Fruit fly (Drosophila melanogaster) whole organism, embryonic: ENCODE measurements around the gene ND-30.

Experiments used
- CG10366 ChIP-seq: fragments of 200-800 bp; sonication (Bioruptor generic); IDR thresholded peaks from 2 replicates; pipeline ENCODE4 v1.3.6; 2022; ENCODE audit warnings: missing biosample characterization, missing genetic modification characterization
- CG10654 ChIP-seq: fragments of 200-800 bp; sonication (Bioruptor generic); optimal IDR thresholded peaks from 2 replicates; lab custom pipeline; 2016; ENCODE audit warnings: missing biosample characterization, missing genetic modification characterization
- CG11723 ChIP-seq: fragments of 200-800 bp; sonication (Bioruptor generic); optimal IDR thresholded peaks from 2 replicates; lab custom pipeline; 2017; ENCODE audit warnings: missing biosample characterization, mild to moderate bottlenecking, missing genetic modification characterization
- CG14667 ChIP-seq: fragments of 200-800 bp; sonication (Bioruptor generic); IDR thresholded peaks from 2 replicates; pipeline ENCODE4 v1.3.6; 2022; ENCODE audit warnings: missing biosample characterization, missing genetic modification characterization
- CG17328 ChIP-seq: fragments of 200-800 bp; sonication (Bioruptor generic); IDR thresholded peaks from 2 replicates; pipeline ENCODE4 v1.3.6; 2022; ENCODE audit warnings: missing biosample characterization, missing genetic modification characterization
- CG17612 ChIP-seq: fragments of 200-800 bp; sonication (Bioruptor generic); IDR thresholded peaks from 2 replicates; pipeline ENCODE4 v1.3.6; 2022; ENCODE audit warnings: missing biosample characterization, missing genetic modification characterization
- CG18262 ChIP-seq: fragments of 200-800 bp; optimal IDR thresholded peaks from 3 replicates; lab custom pipeline; 2019; ENCODE audit warnings: missing biosample characterization, mild to moderate bottlenecking, missing genetic modification characterization, moderate library complexity
- CG18476 ChIP-seq: fragments of 200-800 bp; sonication (Bioruptor generic); optimal IDR thresholded peaks from 2 replicates; lab custom pipeline; 2016; ENCODE audit warnings: missing biosample characterization, mild to moderate bottlenecking, missing genetic modification characterization
- CG2202 ChIP-seq: fragments of 200-800 bp; sonication (Bioruptor generic); optimal IDR thresholded peaks from 2 replicates; lab custom pipeline; 2018; ENCODE audit warnings: missing biosample characterization, mild to moderate bottlenecking, missing genetic modification characterization
- CG32772 ChIP-seq: fragments of 200-800 bp; sonication (Bioruptor generic); IDR thresholded peaks from 2 replicates; pipeline ENCODE4 v1.3.6; 2022; ENCODE audit warnings: missing biosample characterization, missing genetic modification characterization
- CG33557 ChIP-seq: fragments of 200-800 bp; sonication (Bioruptor generic); optimal IDR thresholded peaks from 2 replicates; lab custom pipeline; 2019; ENCODE audit warnings: missing biosample characterization, mild to moderate bottlenecking, missing genetic modification characterization, moderate library complexity
- CG3847 ChIP-seq: fragments of 200-800 bp; sonication (Bioruptor generic); IDR thresholded peaks from 2 replicates; pipeline ENCODE4 v1.3.6; 2022; ENCODE audit warnings: missing biosample characterization, missing genetic modification characterization
- CG3995 ChIP-seq: fragments of 200-800 bp; sonication (Bioruptor generic); optimal IDR thresholded peaks from 3 replicates; lab custom pipeline; 2016; ENCODE audit warnings: missing biosample characterization, missing genetic modification characterization
- CG5245 ChIP-seq: fragments of 200-800 bp; sonication (Bioruptor generic); optimal IDR thresholded peaks from 3 replicates; lab custom pipeline; 2016; ENCODE audit warnings: missing biosample characterization, missing genetic modification characterization
- CG6654 ChIP-seq: fragments of 200-800 bp; sonication (Bioruptor generic); optimal IDR thresholded peaks from 2 replicates; lab custom pipeline; 2017; ENCODE audit warnings: missing biosample characterization, mild to moderate bottlenecking, missing genetic modification characterization
- CG6813 ChIP-seq: fragments of 200-800 bp; sonication (Bioruptor generic); optimal IDR thresholded peaks from 2 replicates; lab custom pipeline; 2017; ENCODE audit warnings: missing biosample characterization, missing genetic modification characterization, mild to moderate bottlenecking, moderate library complexity, missing genetic modification reagents
- CG7963 ChIP-seq: fragments of 200-800 bp; sonication (Bioruptor generic); IDR thresholded peaks from 3 replicates; pipeline ENCODE4 v1.3.6; 2022; ENCODE audit warnings: missing biosample characterization, missing genetic modification characterization; ENCODE audit not compliant: partially characterized antibody
- CG7987 ChIP-seq: fragments of 200-800 bp; sonication (Bioruptor generic); optimal IDR thresholded peaks from 2 replicates; lab custom pipeline; 2018; ENCODE audit warnings: missing biosample characterization, mild to moderate bottlenecking, missing genetic modification characterization, moderate library complexity
- CG8765 ChIP-seq: fragments of 200-800 bp; sonication (Bioruptor generic); IDR thresholded peaks from 2 replicates; pipeline ENCODE4 v1.3.6; 2022; ENCODE audit warnings: missing biosample characterization, missing genetic modification characterization
- D19A ChIP-seq: fragments of 200-800 bp; optimal IDR thresholded peaks from 3 replicates; lab custom pipeline; 2019; ENCODE audit warnings: missing biosample characterization, mild to moderate bottlenecking, missing genetic modification characterization, moderate library complexity
- Eip74EF ChIP-seq, 2 experiments: fragments of 200-800 bp in 1 of 2; fragments of >200 bp in 1 of 2; sonication (Bioruptor generic) in 1 of 2; optimal IDR thresholded peaks; 2 replicates each; lab custom pipeline; 2017 to 2019; ENCODE audit warnings: missing biosample characterization in 2 of 2, missing genetic modification characterization in 2 of 2, mild to moderate bottlenecking in 1 of 2, moderate library complexity in 1 of 2
- H15 ChIP-seq: fragments of 200-800 bp; sonication (Bioruptor generic); IDR thresholded peaks from 3 replicates; pipeline ENCODE4 v1.3.6; 2022; ENCODE audit warnings: missing biosample characterization, missing genetic modification characterization
- HLHmδ ChIP-seq: fragments of 200-800 bp; sonication (Bioruptor generic); optimal IDR thresholded peaks from 2 replicates; lab custom pipeline; 2018; ENCODE audit warnings: missing biosample characterization, mild to moderate bottlenecking, missing genetic modification characterization, moderate library complexity
- HmgD ChIP-seq: fragments of 200-800 bp; sonication (Bioruptor generic); optimal IDR thresholded peaks from 3 replicates; lab custom pipeline; 2016; ENCODE audit warnings: missing biosample characterization, missing genetic modification characterization
- Hr51 ChIP-seq, 2 experiments: fragments of 200-800 bp; sonication (Bioruptor generic); optimal IDR thresholded peaks; 2 replicates in 1 of 2; 3 replicates in 1 of 2; lab custom pipeline; 2016 to 2018; ENCODE audit warnings: missing biosample characterization in 2 of 2, missing genetic modification characterization in 2 of 2, mild to moderate bottlenecking in 1 of 2, moderate library complexity in 1 of 2
- Jarid2 ChIP-seq: fragments of 200-800 bp; sonication (Bioruptor generic); optimal IDR thresholded peaks from 3 replicates; lab custom pipeline; 2017; ENCODE audit warnings: mild to moderate bottlenecking, missing biosample characterization, missing genetic modification reagents, missing genetic modification characterization
- Med ChIP-seq: fragments of 200-800 bp; sonication (Bioruptor generic); peaks from one replicate; lab custom pipeline; 2016; ENCODE audit warnings: missing biosample characterization, missing genetic modification characterization, mild to moderate bottlenecking, inconsistent platforms, moderate library complexity
- Vsx1 ChIP-seq: fragments of 200-800 bp; sonication (Bioruptor generic); optimal IDR thresholded peaks from 2 replicates; lab custom pipeline; 2017; ENCODE audit warnings: missing biosample characterization, mild to moderate bottlenecking, missing genetic modification characterization, missing genetic modification reagents
- ara ChIP-seq: fragments of 200-800 bp; sonication (Bioruptor generic); IDR thresholded peaks from 2 replicates; pipeline ENCODE4 v1.3.6; 2022; ENCODE audit warnings: missing biosample characterization, missing genetic modification characterization
- ase ChIP-seq: fragments of 200-800 bp; sonication (Bioruptor generic); IDR thresholded peaks from 3 replicates; pipeline ENCODE4 v1.3.6; 2022; ENCODE audit warnings: missing biosample characterization, missing genetic modification characterization
- bcd ChIP-seq: fragments of 200-800 bp; sonication (Bioruptor generic); optimal IDR thresholded peaks from 2 replicates; lab custom pipeline; 2017; ENCODE audit warnings: missing biosample characterization, mild to moderate bottlenecking, missing genetic modification characterization
- bowl ChIP-seq: fragments of 200-800 bp; sonication (Bioruptor generic); IDR thresholded peaks from 2 replicates; pipeline ENCODE4 v1.3.6; 2022; ENCODE audit warnings: missing biosample characterization, missing genetic modification characterization
- chif ChIP-seq, 2 experiments: fragments of 200-800 bp; sonication (Bioruptor generic); optimal IDR thresholded peaks; 3 replicates each; lab custom pipeline; 2016; ENCODE audit warnings: missing biosample characterization in 2 of 2, missing genetic modification characterization in 2 of 2
- dmrt11E ChIP-seq: fragments of 200-800 bp; sonication (Bioruptor generic); optimal IDR thresholded peaks from 3 replicates; lab custom pipeline; 2018; ENCODE audit warnings: missing biosample characterization, mild to moderate bottlenecking, missing genetic modification characterization, moderate library complexity
- dmrt99B ChIP-seq: fragments of 200-800 bp; sonication (Bioruptor generic); optimal IDR thresholded peaks from 2 replicates; lab custom pipeline; 2018; ENCODE audit warnings: missing biosample characterization, mild to moderate bottlenecking, missing genetic modification characterization, moderate library complexity
- ems ChIP-seq: fragments of 200-800 bp; sonication (Bioruptor generic); optimal IDR thresholded peaks from 3 replicates; lab custom pipeline; 2016; ENCODE audit warnings: missing biosample characterization, missing genetic modification characterization
- ewg ChIP-seq: fragments of 200-800 bp; sonication (Bioruptor generic); optimal IDR thresholded peaks from 3 replicates; lab custom pipeline; 2017; ENCODE audit warnings: mild to moderate bottlenecking, missing biosample characterization, missing genetic modification reagents, missing genetic modification characterization
- fd96Cb ChIP-seq: fragments of 200-800 bp; sonication (Bioruptor generic); optimal IDR thresholded peaks from 2 replicates; lab custom pipeline; 2018; ENCODE audit warnings: missing biosample characterization, mild to moderate bottlenecking, missing genetic modification characterization, moderate library complexity
- grau ChIP-seq: fragments of 200-800 bp; optimal IDR thresholded peaks from 3 replicates; lab custom pipeline; 2019; ENCODE audit warnings: missing biosample characterization, mild to moderate bottlenecking, missing genetic modification characterization, moderate library complexity
- h ChIP-seq: fragments of >200 bp; optimal IDR thresholded peaks from 2 replicates; lab custom pipeline; 2017
- ken ChIP-seq: fragments of 200-800 bp; sonication (Bioruptor generic); IDR thresholded peaks from 3 replicates; pipeline ENCODE4 v1.3.6; 2022; ENCODE audit warnings: missing biosample characterization, missing genetic modification characterization
- org-1 ChIP-seq: fragments of 200-800 bp; sonication (Bioruptor generic); optimal IDR thresholded peaks from 2 replicates; lab custom pipeline; 2017; ENCODE audit warnings: missing biosample characterization, missing genetic modification characterization
- pan ChIP-seq, 4 experiments: fragments of >200 bp in 3 of 4; fragments of 200-800 bp in 1 of 4; sonication (Bioruptor generic) in 1 of 4; optimal IDR thresholded peaks in 3 of 4; IDR thresholded peaks in 1 of 4; 2 replicates each; pipeline versions ENCODE4 v1.3.6 to Lab custom; 2017 to 2022; ENCODE audit warnings: missing biosample characterization in 2 of 4, missing genetic modification characterization in 2 of 4, mixed read lengths in 1 of 4
- ranshi ChIP-seq: fragments of 200-800 bp; sonication (Bioruptor generic); IDR thresholded peaks from 2 replicates; pipeline ENCODE4 v1.3.6; 2022; ENCODE audit warnings: missing biosample characterization, missing genetic modification characterization
- sim ChIP-seq: fragments of 200-800 bp; sonication (Bioruptor generic); IDR thresholded peaks from 2 replicates; pipeline ENCODE4 v1.3.6; 2022; ENCODE audit warnings: missing biosample characterization, missing genetic modification characterization
- ssp ChIP-seq: fragments of 200-800 bp; sonication (Bioruptor generic); IDR thresholded peaks from 2 replicates; pipeline ENCODE4 v1.3.6; 2022; ENCODE audit warnings: missing biosample characterization, missing genetic modification characterization
- sug ChIP-seq: fragments of 200-800 bp; optimal IDR thresholded peaks from 2 replicates; lab custom pipeline; 2019; ENCODE audit warnings: missing biosample characterization, mild to moderate bottlenecking, missing genetic modification characterization, moderate library complexity
- tup ChIP-seq: fragments of 200-800 bp; sonication (Bioruptor generic); optimal IDR thresholded peaks from 2 replicates; lab custom pipeline; 2016; ENCODE audit warnings: missing biosample characterization, mild to moderate bottlenecking, missing genetic modification characterization, moderate library complexity
- z ChIP-seq: fragments of 200-800 bp; sonication (Bioruptor generic); IDR thresholded peaks from 3 replicates; pipeline ENCODE4 v1.3.6; 2022; ENCODE audit warnings: missing biosample characterization, missing genetic modification characterization
- zen2 ChIP-seq: fragments of 200-800 bp; sonication (Bioruptor generic); IDR thresholded peaks from 3 replicates; pipeline ENCODE4 v1.3.6; 2022; ENCODE audit warnings: missing biosample characterization, missing genetic modification characterization; ENCODE audit not compliant: partially characterized antibody
- zfh1 ChIP-seq: fragments of 200-800 bp; sonication (Bioruptor generic); IDR thresholded peaks from 3 replicates; pipeline ENCODE4 v1.3.6; 2022; ENCODE audit warnings: missing biosample characterization, missing genetic modification characterization

Gene ND-30

DNA sequence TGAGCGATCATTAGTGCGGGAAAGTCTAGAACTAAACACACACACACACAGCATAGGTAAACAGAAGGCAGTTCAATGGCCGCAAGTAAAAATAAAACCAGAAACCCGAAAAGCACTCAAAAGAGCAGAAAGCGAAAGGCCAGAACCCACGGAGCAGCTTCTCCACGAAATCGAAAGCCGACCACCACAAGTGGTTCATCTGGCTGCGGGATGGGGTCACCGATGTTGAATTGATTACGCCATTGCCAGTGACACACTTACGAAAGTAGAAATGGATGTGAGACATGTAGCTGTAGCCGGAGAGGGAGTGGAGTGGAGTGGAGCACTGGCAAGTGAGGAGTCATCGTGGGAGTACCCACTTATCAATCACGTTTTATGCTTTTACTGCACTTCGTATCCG is 18.0 kb downstream of the ND-30 start (continued):
- TF ChIP-seq H15 (GFP tag; lab: Robert Waterston, UW) (no peak), zfh1 (peak; percentile 9; the same call in 1 of the 3 replicates), CG10654 (GFP tag; lab: Kevin White, UChicago) (no peak), ranshi (GFP tag; lab: Robert Waterston, UW) (no peak), ems (GFP tag; lab: Kevin White, UChicago) (no peak), grau (no peak), CG6813 (GFP tag; lab: Kevin White, UChicago) (no peak), ssp (GFP tag; lab: Robert Waterston, UW) (no peak), D19A (tag; lab: Kevin White, UChicago) (no peak), org-1 (GFP tag; lab: Kevin White, UChicago) (no peak), zen2 (GFP tag; lab: Robert Waterston, UW) (no peak), CG32772 (no peak), z (peak; percentile 76), CG11723 (GFP tag; lab: Kevin White, UChicago) (no peak), dmrt11E (peak; percentile 1), CG5245 (GFP tag; lab: Kevin White, UChicago) (no peak), CG3847 (0 out of 2 replicates have a peak, but pooled peaks have one; percentile 10), fd96Cb (no peak), CG14667 (no peak), CG2202 (peak; percentile 43), tup (no peak), sug (tag; lab: Kevin White, UChicago) (no peak), Hr51 (GFP tag; optimal IDR thresholded peaks at IDR 0.05; lab: Kevin White, UChicago) (no peak), CG8765 (GFP tag; lab: Robert Waterston, UW) (no peak), CG18262 (peak; percentile 42), ara (GFP tag; lab: Robert Waterston, UW) (0 out of 2 replicates have a peak, but pooled peaks have one; percentile 44), Vsx1 (no peak), CG7987 (GFP tag; lab: Kevin White, UChicago) (no peak), h (no peak), CG3995 (GFP tag; lab: Kevin White, UChicago) (no peak), bcd (no peak), CG6654 (GFP tag; lab: Kevin White, UChicago) (no peak), ewg (GFP tag; lab: Kevin White, UChicago) (no peak), CG10366 (GFP tag; lab: Robert Waterston, UW) (no peak), pan (optimal IDR thresholded peaks at IDR 0.05; lab: Kevin White, UChicago) (no peak), pan (GFP tag; optimal IDR thresholded peaks at IDR 0.05 in 1 of 2, IDR thresholded peaks at IDR 0.05 in 1 of 2) (no peak), HLHmδ (GFP tag; lab: Kevin White, UChicago) (peak; percentile 93), HmgD (GFP tag; lab: Kevin White, UChicago) (no peak), CG7963 (GFP tag; lab: Robert Waterston, UW) (no peak), CG17328 (GFP tag; lab: Robert Waterston, UW) (no peak), dmrt99B (no peak), CG33557 (GFP tag; lab: Kevin White, UChicago) (peak; percentile 91), Eip74EF (GFP tag; optimal IDR thresholded peaks at IDR 0.05; lab: Kevin White, UChicago) (peak in 1 of 2 experiments; percentile 14), CG17612 (GFP tag; lab: Robert Waterston, UW) (no peak), Jarid2 (GFP tag; lab: Kevin White, UChicago) (no peak), sim (GFP tag; lab: Robert Waterston, UW) (peak; percentile 36; the same call in 1 of the 2 replicates), Med (GFP tag; lab: Kevin White, UChicago) (no peak), ken (GFP tag; lab: Robert Waterston, UW) (no peak), CG18476 (GFP tag; lab: Kevin White, UChicago) (no peak), chif (GFP tag; optimal IDR thresholded peaks at IDR 0.05; lab: Kevin White, UChicago) (no peak), ase (GFP tag; lab: Robert Waterston, UW) (no peak), bowl (GFP tag; lab: Robert Waterston, UW) (no peak)
